Fruit fly (Drosophila melanogaster) whole organism, prepupa: ENCODE results near the gene CG13919.

Experiments used
- Blimp-1 ChIP-seq: fragments of 200-800 bp; sonication (Bioruptor generic); optimal IDR thresholded peaks from 3 replicates; lab custom pipeline; 2017; ENCODE audit warnings: missing biosample characterization, missing genetic modification characterization, mild to moderate bottlenecking, moderate library complexity, missing genetic modification reagents
- CG10631 ChIP-seq: fragments of 200-800 bp; sonication (Bioruptor generic); optimal IDR thresholded peaks from 2 replicates; lab custom pipeline; 2016; ENCODE audit warnings: missing biosample characterization, missing genetic modification characterization
- CG10669 ChIP-seq: fragments of 200-800 bp; sonication (Bioruptor generic); optimal IDR thresholded peaks from 3 replicates; lab custom pipeline; 2018; ENCODE audit warnings: missing biosample characterization, mild to moderate bottlenecking, missing genetic modification characterization, moderate library complexity
- CG11294 ChIP-seq: fragments of 200-800 bp; sonication (Bioruptor generic); IDR thresholded peaks from 2 replicates; pipeline ENCODE4 v1.3.6; 2022; ENCODE audit warnings: missing biosample characterization, missing genetic modification characterization
- CG11762 ChIP-seq: fragments of 200-800 bp; sonication (Bioruptor generic); optimal IDR thresholded peaks from 3 replicates; lab custom pipeline; 2016; ENCODE audit warnings: missing biosample characterization, missing genetic modification characterization; ENCODE audit not compliant: insufficient read depth
- CG11902 ChIP-seq: fragments of 200-800 bp; sonication (Bioruptor generic); optimal IDR thresholded peaks from 3 replicates; lab custom pipeline; 2016; ENCODE audit warnings: missing biosample characterization, missing genetic modification characterization
- CG1621 ChIP-seq: fragments of 200-800 bp; sonication (Bioruptor generic); optimal IDR thresholded peaks from 3 replicates; lab custom pipeline; 2018; ENCODE audit warnings: missing biosample characterization, mild to moderate bottlenecking, missing genetic modification characterization
- CG16779 ChIP-seq: fragments of 200-800 bp; sonication (Bioruptor generic); optimal IDR thresholded peaks from 3 replicates; lab custom pipeline; 2017; ENCODE audit warnings: missing biosample characterization, mild to moderate bottlenecking, missing genetic modification characterization
- CG3032 ChIP-seq: fragments of 200-800 bp; optimal IDR thresholded peaks from 2 replicates; lab custom pipeline; 2019; ENCODE audit warnings: missing biosample characterization, mild to moderate bottlenecking, missing genetic modification characterization, moderate library complexity
- CG34406 ChIP-seq: fragments of 200-800 bp; sonication (Bioruptor generic); optimal IDR thresholded peaks from 3 replicates; lab custom pipeline; 2016; ENCODE audit warnings: missing biosample characterization, missing genetic modification characterization
- CG3919 ChIP-seq: fragments of 200-800 bp; sonication (Bioruptor generic); optimal IDR thresholded peaks from 3 replicates; lab custom pipeline; 2016; ENCODE audit warnings: missing biosample characterization, missing genetic modification characterization
- CG4318 ChIP-seq: fragments of 200-800 bp; sonication (Bioruptor generic); optimal IDR thresholded peaks from 3 replicates; lab custom pipeline; 2017; ENCODE audit warnings: missing biosample characterization, mild to moderate bottlenecking, missing genetic modification characterization
- CG6163 ChIP-seq: fragments of 200-800 bp; sonication (Bioruptor generic); IDR thresholded peaks from 3 replicates; pipeline ENCODE4 v1.3.6; 2022; ENCODE audit warnings: missing biosample characterization, missing genetic modification characterization
- CG6276 ChIP-seq: fragments of 200-800 bp; sonication (Bioruptor generic); optimal IDR thresholded peaks from 2 replicates; lab custom pipeline; 2017; ENCODE audit warnings: missing biosample characterization, mild to moderate bottlenecking, missing genetic modification characterization
- CG6792 ChIP-seq: fragments of 200-800 bp; sonication (Bioruptor generic); optimal IDR thresholded peaks from 3 replicates; lab custom pipeline; 2016; ENCODE audit warnings: missing biosample characterization, missing genetic modification characterization
- CG6808 ChIP-seq: fragments of 200-800 bp; sonication (Bioruptor generic); optimal IDR thresholded peaks from 3 replicates; lab custom pipeline; 2017; ENCODE audit warnings: missing biosample characterization, missing genetic modification characterization, mild to moderate bottlenecking, moderate library complexity, missing genetic modification reagents
- CG6854 ChIP-seq: fragments of 200-800 bp; sonication (Bioruptor generic); optimal IDR thresholded peaks from 2 replicates; lab custom pipeline; 2017; ENCODE audit warnings: missing biosample characterization, mild to moderate bottlenecking, missing genetic modification characterization
- CG7368 ChIP-seq: fragments of 200-800 bp; sonication (Bioruptor generic); optimal IDR thresholded peaks from 3 replicates; lab custom pipeline; 2016; ENCODE audit warnings: missing biosample characterization, missing genetic modification characterization
- CG8119 ChIP-seq: fragments of 200-800 bp; sonication (Bioruptor generic); IDR thresholded peaks from 3 replicates; pipeline ENCODE4 v1.3.6; 2022; ENCODE audit warnings: missing biosample characterization, missing genetic modification characterization
- CG8319 ChIP-seq: fragments of 200-800 bp; sonication (Bioruptor generic); optimal IDR thresholded peaks from 3 replicates; lab custom pipeline; 2016; ENCODE audit warnings: missing biosample characterization, missing genetic modification characterization
- CG9139 ChIP-seq: fragments of 200-800 bp; sonication (Bioruptor generic); optimal IDR thresholded peaks from 3 replicates; lab custom pipeline; 2017; ENCODE audit warnings: missing biosample characterization, mild to moderate bottlenecking, missing genetic modification characterization
- Eip75B ChIP-seq: fragments of 200-800 bp; sonication (Bioruptor generic); optimal IDR thresholded peaks from 3 replicates; lab custom pipeline; 2016; ENCODE audit warnings: missing biosample characterization, missing genetic modification characterization
- Eip78C ChIP-seq: fragments of 200-800 bp; sonication (Bioruptor generic); peaks from one replicate; lab custom pipeline; 2016; ENCODE audit warnings: missing biosample characterization, missing genetic modification characterization
- Hr38 ChIP-seq: sonication (Bioruptor generic); optimal IDR thresholded peaks from 2 replicates; lab custom pipeline; 2016; ENCODE audit warnings: missing biosample characterization, missing genetic modification characterization
- Hr4 ChIP-seq: fragments of 200-800 bp; sonication (Bioruptor generic); optimal IDR thresholded peaks from 3 replicates; lab custom pipeline; 2016; ENCODE audit warnings: missing biosample characterization, missing genetic modification characterization
- Lpt ChIP-seq: fragments of 200-800 bp; sonication (Bioruptor generic); optimal IDR thresholded peaks from 3 replicates; lab custom pipeline; 2016; ENCODE audit warnings: missing biosample characterization, missing genetic modification characterization
- Met ChIP-seq: fragments of 200-800 bp; sonication (Bioruptor generic); optimal IDR thresholded peaks from 3 replicates; lab custom pipeline; 2016; ENCODE audit warnings: missing biosample characterization, missing genetic modification characterization
- OdsH ChIP-seq: fragments of 200-800 bp; sonication (Bioruptor generic); optimal IDR thresholded peaks from 3 replicates; lab custom pipeline; 2016; ENCODE audit warnings: missing biosample characterization, missing genetic modification characterization
- Smox ChIP-seq: fragments of 200-800 bp; sonication (Bioruptor generic); optimal IDR thresholded peaks from 3 replicates; lab custom pipeline; 2016; ENCODE audit warnings: missing biosample characterization, missing genetic modification characterization
- Sox102F ChIP-seq: fragments of 200-800 bp; sonication (Bioruptor generic); optimal IDR thresholded peaks from 2 replicates; lab custom pipeline; 2016; ENCODE audit warnings: missing biosample characterization, mild to moderate bottlenecking, missing genetic modification characterization
- achi ChIP-seq: fragments of 200-800 bp; sonication (Bioruptor generic); optimal IDR thresholded peaks from 3 replicates; lab custom pipeline; 2016; ENCODE audit warnings: missing biosample characterization, missing genetic modification characterization
- acj6 ChIP-seq: fragments of 200-800 bp; sonication (Bioruptor generic); optimal IDR thresholded peaks from 3 replicates; lab custom pipeline; 2016; ENCODE audit warnings: missing biosample characterization, missing genetic modification characterization
- cyc ChIP-seq: fragments of 200-800 bp; sonication (Bioruptor generic); optimal IDR thresholded peaks from 3 replicates; lab custom pipeline; 2016; ENCODE audit warnings: missing biosample characterization, missing genetic modification characterization
- dac ChIP-seq: fragments of 200-800 bp; sonication (Bioruptor generic); optimal IDR thresholded peaks from 2 replicates; lab custom pipeline; 2017; ENCODE audit warnings: missing biosample characterization, mild to moderate bottlenecking, missing genetic modification characterization
- dsx ChIP-seq: fragments of 200-800 bp; optimal IDR thresholded peaks from 3 replicates; lab custom pipeline; 2019; ENCODE audit warnings: missing biosample characterization, mild to moderate bottlenecking, missing genetic modification characterization, moderate library complexity; ENCODE audit not compliant: poor library complexity, severe bottlenecking
- eg ChIP-seq: fragments of 200-800 bp; sonication (Bioruptor generic); IDR thresholded peaks from 3 replicates; pipeline ENCODE4 v1.3.6; 2022; ENCODE audit warnings: missing biosample characterization, missing genetic modification characterization
- fd59A ChIP-seq: fragments of 200-800 bp; sonication (Bioruptor generic); optimal IDR thresholded peaks from 2 replicates; lab custom pipeline; 2017; ENCODE audit warnings: missing biosample characterization, mild to moderate bottlenecking, missing genetic modification characterization, missing genetic modification reagents
- fkh ChIP-seq: fragments of 200-800 bp; sonication (Bioruptor generic); optimal IDR thresholded peaks from 3 replicates; lab custom pipeline; 2017; ENCODE audit warnings: missing biosample characterization, mild to moderate bottlenecking, missing genetic modification characterization, moderate library complexity
- lz ChIP-seq: fragments of 200-800 bp; sonication (Bioruptor generic); optimal IDR thresholded peaks from 3 replicates; lab custom pipeline; 2016; ENCODE audit warnings: missing biosample characterization, missing genetic modification characterization
- net ChIP-seq: fragments of 200-800 bp; sonication (Bioruptor generic); optimal IDR thresholded peaks from 3 replicates; lab custom pipeline; 2016; ENCODE audit warnings: missing biosample characterization, missing genetic modification characterization
- pdm3 ChIP-seq: fragments of 200-800 bp; sonication (Bioruptor generic); optimal IDR thresholded peaks from 3 replicates; lab custom pipeline; 2016; ENCODE audit warnings: missing biosample characterization, missing genetic modification characterization
- salr ChIP-seq, 2 experiments: fragments of 200-800 bp; sonication (Bioruptor generic); optimal IDR thresholded peaks; 3 replicates each; lab custom pipeline; 2016 to 2018; ENCODE audit warnings: missing biosample characterization in 2 of 2, missing genetic modification characterization in 2 of 2, mild to moderate bottlenecking in 1 of 2
- ss ChIP-seq, 2 experiments: fragments of 200-800 bp; sonication (Bioruptor generic); optimal IDR thresholded peaks; 2 replicates in 1 of 2; 3 replicates in 1 of 2; lab custom pipeline; 2017 to 2018; ENCODE audit warnings: mild to moderate bottlenecking in 2 of 2, missing biosample characterization in 2 of 2, missing genetic modification characterization in 2 of 2, moderate library complexity in 1 of 2
- svp ChIP-seq: fragments of 200-800 bp; sonication (Bioruptor generic); peaks from one replicate; lab custom pipeline; 2016; ENCODE audit warnings: missing biosample characterization, missing genetic modification characterization
- topi ChIP-seq: fragments of 200-800 bp; sonication (Bioruptor generic); optimal IDR thresholded peaks from 3 replicates; lab custom pipeline; 2016; ENCODE audit warnings: missing biosample characterization, missing genetic modification characterization
- vri ChIP-seq: fragments of 200-800 bp; sonication (Bioruptor generic); optimal IDR thresholded peaks from 3 replicates; lab custom pipeline; 2016; ENCODE audit warnings: missing biosample characterization, mild to moderate bottlenecking, missing genetic modification characterization

Gene CG13919

dm6 chr3L:1690727-1691413 is 45.6 kb downstream of the CG13919 start (continued):
- TF ChIP-seq CG3919 (peak; percentile 87), eg (peak; percentile 85), Sox102F (GFP tag; lab: Kevin White, UChicago) (peak; percentile 27), Lpt (peak; percentile 39), topi (GFP tag; lab: Kevin White, UChicago) (peak; percentile 72), ss (GFP tag; optimal IDR thresholded peaks at IDR 0.05; lab: Kevin White, UChicago) (peak; percentile 77 to 83), CG6808 (GFP tag; lab: Kevin White, UChicago) (peak; percentile 83), Smox (GFP tag; lab: Kevin White, UChicago) (peak; percentile 44), CG16779 (tag; lab: Kevin White, UChicago) (peak; percentile 56), svp (peak; percentile 78), CG11902 (GFP tag; lab: Kevin White, UChicago) (peak; percentile 67), CG1621 (tag; lab: Kevin White, UChicago) (peak; percentile 51), CG8319 (peak; percentile 60), salr (GFP tag; optimal IDR thresholded peaks at IDR 0.05; lab: Kevin White, UChicago) (peak; percentile 55 to 73), Eip78C (GFP tag; lab: Kevin White, UChicago) (peak; percentile 93), OdsH (GFP tag; lab: Kevin White, UChicago) (peak; percentile 76)

DNA sequence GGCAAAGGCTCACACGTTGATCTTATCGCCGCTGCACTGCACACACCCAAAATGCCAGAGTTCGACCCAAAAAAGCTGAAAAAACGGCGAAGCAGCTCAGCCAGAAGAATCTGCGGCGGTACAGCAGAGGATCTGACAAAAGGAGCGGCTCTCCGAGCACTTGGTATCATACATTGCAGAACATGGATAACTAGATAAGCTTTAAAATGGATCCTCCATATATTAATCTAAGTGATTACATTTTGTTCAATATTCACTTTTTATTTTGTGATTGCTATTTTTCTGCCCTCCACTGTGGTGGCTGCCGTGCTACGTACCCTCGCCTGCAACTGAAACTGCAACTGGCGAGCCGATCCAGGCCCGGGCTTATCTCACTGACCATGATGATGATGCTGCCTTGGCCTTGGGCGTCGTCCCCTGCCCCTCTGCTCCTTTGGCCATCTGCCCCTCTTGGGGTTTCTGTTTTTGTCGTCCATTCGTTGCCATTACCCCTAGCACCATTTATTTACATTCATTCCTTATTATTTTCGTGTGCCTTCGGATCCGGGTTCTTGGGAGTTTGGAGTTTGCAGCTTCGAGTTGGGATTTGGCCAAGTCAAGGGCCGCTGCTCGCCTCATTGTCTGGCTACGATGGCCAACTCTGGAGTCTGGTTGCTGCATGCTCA is 47.0 kb downstream of the CG13919 start:
- TF ChIP-seq Eip75B (GFP tag; lab: Kevin White, UChicago), result peak; percentile 93
- peak; percentile 73 for TF ChIP-seq Blimp-1
- peak; percentile 87 for TF ChIP-seq net
- peak; percentile 48 for TF ChIP-seq CG6276 (GFP tag; lab: Kevin White, UChicago)
- TF ChIP-seq Sox102F (GFP tag; lab: Kevin White, UChicago), result peak; percentile 91
- no peak for TF ChIP-seq fkh
- peak; percentile 88 for TF ChIP-seq CG6808 (GFP tag; lab: Kevin White, UChicago)
- TF ChIP-seq dsx, result peak; percentile 78
- peak; percentile 70 for TF ChIP-seq CG11762 (GFP tag; lab: Kevin White, UChicago)
- TF ChIP-seq CG8119 (GFP tag; lab: Robert Waterston, UW), result peak; percentile 87
- peak; percentile 88 for TF ChIP-seq Smox (GFP tag; lab: Kevin White, UChicago)
- peak; percentile 90 for TF ChIP-seq lz (GFP tag; lab: Kevin White, UChicago)
- peak; percentile 86 for TF ChIP-seq CG8319
- peak; percentile 87 for TF ChIP-seq achi (GFP tag; lab: Kevin White, UChicago)
- TF ChIP-seq CG9139 (GFP tag; lab: Kevin White, UChicago), result peak; percentile 70
- TF ChIP-seq CG3032 (tag; lab: Kevin White, UChicago), result peak; percentile 84
- TF ChIP-seq vri (GFP tag; lab: Kevin White, UChicago), result peak; percentile 89
- peak; percentile 58 for TF ChIP-seq CG4318 (GFP tag; lab: Kevin White, UChicago)
- TF ChIP-seq CG6854, result peak; percentile 84
- TF ChIP-seq CG10669 (GFP tag; lab: Kevin White, UChicago), result peak; percentile 83
- TF ChIP-seq dac (GFP tag; lab: Kevin White, UChicago), result peak; percentile 43
- peak; percentile 73 to 83 for TF ChIP-seq salr (GFP tag; optimal IDR thresholded peaks at IDR 0.05; lab: Kevin White, UChicago)
- TF ChIP-seq CG11902 (GFP tag; lab: Kevin White, UChicago), result peak; percentile 78
- peak; percentile 90 for TF ChIP-seq topi (GFP tag; lab: Kevin White, UChicago)
- TF ChIP-seq Hr4 (GFP tag; lab: Kevin White, UChicago), result peak; percentile 78
- peak; percentile 90 for TF ChIP-seq pdm3 (GFP tag; lab: Kevin White, UChicago)
- peak; percentile 92 for TF ChIP-seq fd59A (GFP tag; lab: Kevin White, UChicago)
- peak; percentile 91 for TF ChIP-seq CG10631 (GFP tag; lab: Kevin White, UChicago)
- 0 out of 2 replicates have a peak, but pooled peaks have one; percentile 41 for TF ChIP-seq CG11294 (GFP tag; lab: Robert Waterston, UW)
- peak; percentile 89 for TF ChIP-seq CG1621 (tag; lab: Kevin White, UChicago)
- TF ChIP-seq cyc (GFP tag; lab: Kevin White, UChicago), result peak; percentile 87
- TF ChIP-seq acj6 (GFP tag; lab: Kevin White, UChicago), result peak; percentile 90
- peak; percentile 93 for TF ChIP-seq Met (GFP tag; lab: Kevin White, UChicago)
- TF ChIP-seq CG7368 (GFP tag; lab: Kevin White, UChicago), result peak; percentile 83
- TF ChIP-seq Lpt, result peak; percentile 77
- TF ChIP-seq CG6792 (GFP tag; lab: Kevin White, UChicago), result peak; percentile 92
- TF ChIP-seq Hr38 (GFP tag; lab: Kevin White, UChicago), result no peak
- TF ChIP-seq CG34406 (GFP tag; lab: Kevin White, UChicago), result peak; percentile 87
- TF ChIP-seq CG6163 (GFP tag; lab: Robert Waterston, UW), result peak; percentile 96
